ENCODE assay signal across 5 worm cellular contexts in genomic region chrIII:11036132-11036531, ce11.
TF ChIP-seq lines count a peak whose summit lies in the region.

No protein-coding gene starts in this region.

TF ChIP-seq in whole organism, L1 larva, 84 proteins besides CTCF, POLR2A, EP300 and RAD21 (continues in another document):
- no peak for TF ChIP-seq ces-1 (GFP tag; optimal IDR thresholded peaks at IDR 0.05; lab: Kevin White, UChicago)
- no peak for TF ChIP-seq efl-3 (GFP tag; optimal IDR thresholded peaks at IDR 0.05; lab: Kevin White, UChicago)
- TF ChIP-seq ceh-63 (GFP tag; optimal IDR thresholded peaks at IDR 0.05; lab: Kevin White, UChicago), result no peak
- peak; percentile 80 to 88 (median 82) for TF ChIP-seq ceh-82 (tag; optimal IDR thresholded peaks at IDR 0.05; lab: Kevin White, UChicago)
- TF ChIP-seq blmp-1 (tag; optimal IDR thresholded peaks at IDR 0.05; lab: Kevin White, UChicago), result peak; percentile 36
- TF ChIP-seq lin-15B (tag; optimal IDR thresholded peaks at IDR 0.05; lab: Kevin White, UChicago), result peak; percentile 44
- no peak for TF ChIP-seq nhr-84 (tag; optimal IDR thresholded peaks at IDR 0.05; lab: Kevin White, UChicago)
- no peak for TF ChIP-seq pag-3 (tag; optimal IDR thresholded peaks at IDR 0.05; lab: Kevin White, UChicago; ENCODE audit: borderline replicate concordance, insufficient read depth)
- no peak for TF ChIP-seq tlp-1 (tag; optimal IDR thresholded peaks at IDR 0.05; lab: Kevin White, UChicago)
- TF ChIP-seq swsn-7 (tag; optimal IDR thresholded peaks at IDR 0.05; lab: Kevin White, UChicago), result peak; percentile 81
- no peak for TF ChIP-seq Y116A8C.19 (tag; optimal IDR thresholded peaks at IDR 0.05; lab: Kevin White, UChicago; ENCODE audit: borderline replicate concordance)
- TF ChIP-seq C04F5.9 (tag; optimal IDR thresholded peaks at IDR 0.05; lab: Kevin White, UChicago), result no peak
- no peak for TF ChIP-seq alr-1 (tag; optimal IDR thresholded peaks at IDR 0.05; lab: Kevin White, UChicago; ENCODE audit: borderline replicate concordance)
- TF ChIP-seq ama-1 (optimal IDR thresholded peaks at IDR 0.05; lab: Kevin White, UChicago), result no peak
- peak; percentile 77 for TF ChIP-seq xbp-1 (tag; optimal IDR thresholded peaks at IDR 0.05; lab: Kevin White, UChicago)
- TF ChIP-seq egl-27 (tag; optimal IDR thresholded peaks at IDR 0.05; lab: Kevin White, UChicago), result no peak
- peak; percentile 76 for TF ChIP-seq C16A3.4 (tag; optimal IDR thresholded peaks at IDR 0.05; lab: Kevin White, UChicago)
- no peak for TF ChIP-seq lir-3 (tag; optimal IDR thresholded peaks at IDR 0.05; lab: Kevin White, UChicago; ENCODE audit: poor library complexity)

TF ChIP-seq in whole organism, L3 larva, 47 proteins besides CTCF, POLR2A, EP300 and RAD21 (continues in another document):
- TF ChIP-seq ceh-82 (tag; optimal IDR thresholded peaks at IDR 0.05; lab: Kevin White, UChicago), result peak; percentile 37
- TF ChIP-seq ceh-16 (tag; optimal IDR thresholded peaks at IDR 0.05; lab: Kevin White, UChicago), result no peak
- peak; percentile 53 for TF ChIP-seq R02D3.7 (tag; optimal IDR thresholded peaks at IDR 0.05; lab: Kevin White, UChicago)
- TF ChIP-seq mml-1 (tag; optimal IDR thresholded peaks at IDR 0.05; lab: Kevin White, UChicago), result no peak
- TF ChIP-seq lin-15B (tag; optimal IDR thresholded peaks at IDR 0.05; lab: Kevin White, UChicago), result peak; percentile 75
- peak; percentile 64 for TF ChIP-seq nhr-23 (tag; optimal IDR thresholded peaks at IDR 0.05; lab: Kevin White, UChicago)
- TF ChIP-seq pqm-1 (tag; optimal IDR thresholded peaks at IDR 0.05; lab: Kevin White, UChicago), result peak; percentile 16
- no peak for TF ChIP-seq tbx-2 (tag; optimal IDR thresholded peaks at IDR 0.05; lab: Kevin White, UChicago)
- peak; percentile 53 for TF ChIP-seq elt-2 (tag; optimal IDR thresholded peaks at IDR 0.05; lab: Kevin White, UChicago)
- peak; percentile 94 for TF ChIP-seq egl-5 (tag; optimal IDR thresholded peaks at IDR 0.05; lab: Kevin White, UChicago)
- TF ChIP-seq elt-3 (tag; optimal IDR thresholded peaks at IDR 0.05; lab: Kevin White, UChicago), result no peak
- TF ChIP-seq hmg-11 (tag; optimal IDR thresholded peaks at IDR 0.05; lab: Kevin White, UChicago), result peak; percentile 62
- TF ChIP-seq elt-1 (tag; optimal IDR thresholded peaks at IDR 0.05; lab: Kevin White, UChicago), result no peak
- no peak for TF ChIP-seq daf-12 (tag; optimal IDR thresholded peaks at IDR 0.05; lab: Kevin White, UChicago)
- TF ChIP-seq lin-39 (tag; optimal IDR thresholded peaks at IDR 0.05; lab: Kevin White, UChicago), result peak; percentile 33
- peak; percentile 39 for TF ChIP-seq snpc-4 (tag; optimal IDR thresholded peaks at IDR 0.05; lab: Kevin White, UChicago)
- peak; percentile 45 for TF ChIP-seq lsy-12 (tag; optimal IDR thresholded peaks at IDR 0.05; lab: Kevin White, UChicago)
- peak; percentile 11 for TF ChIP-seq jun-1 (tag; optimal IDR thresholded peaks at IDR 0.05; lab: Kevin White, UChicago)
- peak; percentile 25 for TF ChIP-seq ceh-28 (tag; optimal IDR thresholded peaks at IDR 0.05; lab: Kevin White, UChicago)

TF ChIP-seq in whole organism, early embryonic, 17 proteins besides CTCF, POLR2A, EP300 and RAD21:
- no peak for TF ChIP-seq tbx-37 (GFP tag; conservative IDR thresholded peaks at IDR 0.05; lab: Robert Waterston, UW)
- TF ChIP-seq flt-1 (GFP tag; IDR thresholded peaks at IDR 0.05; lab: Robert Waterston, UW), result 0 out of 2 replicates have a peak, but pooled peaks have one; percentile 7
- TF ChIP-seq F13C5.2 (tag; optimal IDR thresholded peaks at IDR 0.05; lab: Kevin White, UChicago), result peak; percentile 67
- TF ChIP-seq scrt-1 (GFP tag; IDR thresholded peaks at IDR 0.05; lab: Robert Waterston, UW), result no peak
- no peak for TF ChIP-seq B0310.2 (tag; optimal IDR thresholded peaks at IDR 0.05; lab: Kevin White, UChicago)
- no peak for TF ChIP-seq ets-7 (tag; optimal IDR thresholded peaks at IDR 0.05; lab: Kevin White, UChicago)
- no peak for TF ChIP-seq ama-1 (optimal IDR thresholded peaks at IDR 0.05; lab: Kevin White, UChicago)
- no peak for TF ChIP-seq aly-1 (tag; optimal IDR thresholded peaks at IDR 0.05; lab: Kevin White, UChicago)
- TF ChIP-seq tra-4 (tag; optimal IDR thresholded peaks at IDR 0.05; lab: Kevin White, UChicago), result no peak
- TF ChIP-seq sea-1 (GFP tag; conservative IDR thresholded peaks at IDR 0.05; lab: Robert Waterston, UW), result no peak
- TF ChIP-seq pes-1 (GFP tag; IDR thresholded peaks at IDR 0.05; lab: Robert Waterston, UW), result no peak

TF ChIP-seq in whole organism, midembryonic, 9 proteins besides CTCF, POLR2A, EP300 and RAD21:
- TF ChIP-seq ztf-29 (GFP tag; IDR thresholded peaks at IDR 0.05; lab: Robert Waterston, UW) (no peak), ztf-23 (GFP tag; IDR thresholded peaks at IDR 0.05; lab: Robert Waterston, UW) (peak; percentile 58; the same call in 1 of the 2 replicates), flt-1 (GFP tag; IDR thresholded peaks at IDR 0.05; lab: Robert Waterston, UW) (peak; percentile 72), klf-2 (GFP tag; conservative IDR thresholded peaks at IDR 0.05; lab: Robert Waterston, UW) (no peak), med-1 (GFP tag; optimal IDR thresholded peaks at IDR 0.05; lab: Kevin White, UChicago; ENCODE audit: insufficient read depth) (no peak), ref-1 (GFP tag; conservative IDR thresholded peaks at IDR 0.05; lab: Robert Waterston, UW) (no peak), cog-1 (tag; optimal IDR thresholded peaks at IDR 0.05; lab: Kevin White, UChicago) (no peak), tab-1 (GFP tag; IDR thresholded peaks at IDR 0.05; lab: Robert Waterston, UW) (no peak), T22C8.4 (GFP tag; IDR thresholded peaks at IDR 0.05; lab: Robert Waterston, UW) (no peak)
TF ChIP-seq in whole organism, midembryonic: peak in this region for 2.

TF ChIP-seq in whole organism, young adult, 124 proteins besides CTCF, POLR2A, EP300 and RAD21 (continues in another document):
- TF ChIP-seq lin-54 (GFP tag; optimal IDR thresholded peaks at IDR 0.05; lab: Kevin White, UChicago) (peak; percentile 87), F23B12.7 (tag; optimal IDR thresholded peaks at IDR 0.05; lab: Kevin White, UChicago; ENCODE audit: insufficient read depth) (peak; percentile 75), lin-26 (GFP tag; IDR thresholded peaks at IDR 0.05; lab: Robert Waterston, UW) (no peak), ztf-6 (GFP tag; IDR thresholded peaks at IDR 0.05; lab: Robert Waterston, UW) (no peak), die-1 (tag; optimal IDR thresholded peaks at IDR 0.05; lab: Kevin White, UChicago) (no peak), aptf-2 (GFP tag; conservative IDR thresholded peaks at IDR 0.05; lab: Robert Waterston, UW) (no peak), tbp1 (GFP tag; optimal IDR thresholded peaks at IDR 0.05; lab: Kevin White, UChicago) (peak; percentile 64), B0336.3 (GFP tag; IDR thresholded peaks at IDR 0.05; lab: Robert Waterston, UW) (peak; percentile 83), ama-1 (optimal IDR thresholded peaks at IDR 0.05; lab: Kevin White, UChicago) (no peak), ama-1 (GFP tag; optimal IDR thresholded peaks at IDR 0.05; lab: Kevin White, UChicago) (no peak), T26A5.8 (tag; optimal IDR thresholded peaks at IDR 0.05; lab: Kevin White, UChicago) (no peak), unc-130 (GFP tag; optimal IDR thresholded peaks at IDR 0.05; lab: Kevin White, UChicago) (no peak), ceh-91 (GFP tag; IDR thresholded peaks at IDR 0.05; lab: Robert Waterston, UW) (peak; percentile 57), nfya-1 (tag; optimal IDR thresholded peaks at IDR 0.05; lab: Kevin White, UChicago; ENCODE audit: borderline replicate concordance, insufficient read depth) (no peak), nhr-90 (tag; optimal IDR thresholded peaks at IDR 0.05; lab: Kevin White, UChicago) (no peak), B0019.2 (GFP tag; conservative IDR thresholded peaks at IDR 0.05; lab: Robert Waterston, UW) (no peak; the same call in 1 of the 2 replicates), F57A8.1 (GFP tag; optimal IDR thresholded peaks at IDR 0.05; lab: Kevin White, UChicago) (no peak), hlh-26 (GFP tag; conservative IDR thresholded peaks at IDR 0.05; lab: Robert Waterston, UW) (no peak), Y67H2A.10 (GFP tag; conservative IDR thresholded peaks at IDR 0.05; lab: Robert Waterston, UW) (no peak), hmg-1.2 (GFP tag; IDR thresholded peaks at IDR 0.05; lab: Robert Waterston, UW) (peak; percentile 100), ceh-40 (GFP tag; IDR thresholded peaks at IDR 0.05; lab: Robert Waterston, UW) (no peak), K12H6.12 (tag; optimal IDR thresholded peaks at IDR 0.05; lab: Kevin White, UChicago) (no peak), Y53G8AR.9 (GFP tag; conservative IDR thresholded peaks at IDR 0.05; lab: Robert Waterston, UW) (peak; percentile 90), nfya-2 (GFP tag; IDR thresholded peaks at IDR 0.05; lab: Robert Waterston, UW) (no peak), him-1 (tag; optimal IDR thresholded peaks at IDR 0.05; lab: Kevin White, UChicago) (peak; percentile 36), tbx-9 (tag; optimal IDR thresholded peaks at IDR 0.05; lab: Kevin White, UChicago; ENCODE audit: borderline replicate concordance) (no peak), ceh-79 (tag; optimal IDR thresholded peaks at IDR 0.05; lab: Kevin White, UChicago) (no peak), bed-1 (GFP tag; IDR thresholded peaks at IDR 0.05; lab: Robert Waterston, UW) (no peak), lsl-1 (GFP tag; optimal IDR thresholded peaks at IDR 0.05; lab: Kevin White, UChicago) (peak; percentile 89), gei-17 (GFP tag; optimal IDR thresholded peaks at IDR 0.05; lab: Kevin White, UChicago) (no peak), attf-5 (GFP tag; optimal IDR thresholded peaks at IDR 0.05; lab: Kevin White, UChicago) (peak; percentile 34), egl-44 (GFP tag; IDR thresholded peaks at IDR 0.05; lab: Robert Waterston, UW) (no peak), pha-4 (tag; optimal IDR thresholded peaks at IDR 0.05; lab: Kevin White, UChicago) (no peak), D2030.7 (GFP tag; IDR thresholded peaks at IDR 0.05; lab: Robert Waterston, UW) (peak; percentile 88), F22D6.2 (tag; optimal IDR thresholded peaks at IDR 0.05; lab: Kevin White, UChicago) (no peak), egrh-3 (GFP tag; IDR thresholded peaks at IDR 0.05; lab: Robert Waterston, UW) (no peak), B0261.1 (tag; optimal IDR thresholded peaks at IDR 0.05; lab: Kevin White, UChicago) (no peak), rpc-1 (optimal IDR thresholded peaks at IDR 0.05; lab: Kevin White, UChicago) (no peak), rpc-1 (tag; optimal IDR thresholded peaks at IDR 0.05; lab: Kevin White, UChicago) (no peak), snpc-4 (GFP tag; optimal IDR thresholded peaks at IDR 0.05; lab: Kevin White, UChicago) (peak; percentile 62), snpc-4 (tag; optimal IDR thresholded peaks at IDR 0.05; lab: Kevin White, UChicago) (peak in 3 of 4 experiments; percentile 26 to 64 (median 47)), lin-35 (GFP tag; optimal IDR thresholded peaks at IDR 0.05; lab: Kevin White, UChicago) (peak in 1 of 3 experiments; percentile 28)

Comparison
In these comparisons a context has a peak if more than half of its experiments do, and no peak if none do; other contexts are left out.
1. Of the 8 proteins assayed by ChIP-seq in both whole organism, young adult and whole organism, L1 larva: peak only in whole organism, young adult: none; only in whole organism, L1 larva: nhr-90 and unc-130; in both: dpl-1, efl-1 and snpc-4; in neither: 2; mixed calls (peak in some experiments, not most) for 1.